Worm (Caenorhabditis elegans) whole organism, midembryonic: ENCODE results near the gene K11H12.9.

ENCODE experiments used
- cog-1 ChIP-seq: sonication (generic microtip); optimal IDR thresholded peaks from 2 replicates; lab custom pipeline; 2016; ENCODE audit warnings: missing genetic modification characterization, missing compliant biosample characterization
- flt-1 ChIP-seq: fragments of 200-800 bp; sonication (Bioruptor generic); IDR thresholded peaks from 2 replicates; pipeline ENCODE4 v1.3.6; 2022; ENCODE audit warnings: missing genetic modification characterization, missing compliant biosample characterization
- klf-2 ChIP-seq: fragments of 200-800 bp; sonication (Bioruptor generic); conservative IDR thresholded peaks from 2 replicates; pipeline ENCODE4 v1.3.6; 2022; ENCODE audit warnings: missing genetic modification reagents, missing genetic modification characterization, missing compliant biosample characterization
- med-1 ChIP-seq: sonication (generic microtip); optimal IDR thresholded peaks from 2 replicates; lab custom pipeline; 2017; ENCODE audit warnings: missing genetic modification characterization, mild to moderate bottlenecking, missing compliant biosample characterization, antibody characterized with exemption, missing genetic modification reagents; ENCODE audit not compliant: insufficient read depth
- tab-1 ChIP-seq: fragments of 200-800 bp; sonication (Bioruptor generic); IDR thresholded peaks from 2 replicates; pipeline ENCODE4 v1.3.6; 2022; ENCODE audit warnings: missing genetic modification characterization, missing compliant biosample characterization
- ztf-23 ChIP-seq: fragments of 200-800 bp; sonication (Bioruptor generic); IDR thresholded peaks from 2 replicates; pipeline ENCODE4 v1.3.6; 2022; ENCODE audit warnings: missing genetic modification reagents, missing genetic modification characterization, missing compliant biosample characterization
- ztf-29 ChIP-seq: fragments of 200-800 bp; sonication (Bioruptor generic); IDR thresholded peaks from 2 replicates; pipeline ENCODE4 v1.3.6; 2022; ENCODE audit warnings: missing genetic modification reagents, missing genetic modification characterization, missing compliant biosample characterization

ce11 chrIV:643481-643880, 6.0 kb upstream of the K11H12.9 start:
- no peak for TF ChIP-seq flt-1
- no peak for TF ChIP-seq ztf-29 (GFP tag; lab: Robert Waterston, UW)
- TF ChIP-seq med-1 = no peak
- no peak for TF ChIP-seq ztf-23 (GFP tag; lab: Robert Waterston, UW)
- no peak for TF ChIP-seq tab-1
- TF ChIP-seq klf-2 (GFP tag; lab: Robert Waterston, UW) = no peak
- TF ChIP-seq cog-1 (tag; lab: Kevin White, UChicago) = no peak
